Fruit fly (Drosophila melanogaster) whole organism, embryonic: ENCODE data around the gene piwi.

Source experiments
- Antp ChIP-seq: fragments of 200-800 bp; sonication (Bioruptor generic); optimal IDR thresholded peaks from 3 replicates; lab custom pipeline; 2016; ENCODE audit warnings: missing biosample characterization, missing genetic modification characterization
- Asciz ChIP-seq: fragments of 200-800 bp; sonication (Bioruptor generic); optimal IDR thresholded peaks from 2 replicates; lab custom pipeline; 2017; ENCODE audit warnings: missing biosample characterization, mild to moderate bottlenecking, missing genetic modification characterization, missing genetic modification reagents
- CG11085 ChIP-seq: fragments of 200-800 bp; sonication (Bioruptor generic); IDR thresholded peaks from 2 replicates; pipeline ENCODE4 v1.3.6; 2022; ENCODE audit warnings: missing biosample characterization, missing genetic modification characterization
- CG12155 ChIP-seq: fragments of 200-800 bp; sonication (Bioruptor generic); optimal IDR thresholded peaks from 3 replicates; lab custom pipeline; 2016; ENCODE audit warnings: missing biosample characterization, missing genetic modification characterization
- CG13424 ChIP-seq: fragments of 200-800 bp; sonication (Bioruptor generic); optimal IDR thresholded peaks from 2 replicates; lab custom pipeline; 2019; ENCODE audit warnings: missing biosample characterization, mild to moderate bottlenecking, missing genetic modification characterization, moderate library complexity
- CG13775 ChIP-seq: fragments of 200-800 bp; sonication (Bioruptor generic); optimal IDR thresholded peaks from 3 replicates; lab custom pipeline; 2017; ENCODE audit warnings: missing biosample characterization, mild to moderate bottlenecking, missing genetic modification characterization
- CG15696 ChIP-seq: fragments of 200-800 bp; sonication (Bioruptor generic); optimal IDR thresholded peaks from 2 replicates; lab custom pipeline; 2019; ENCODE audit warnings: missing biosample characterization, mild to moderate bottlenecking, missing genetic modification characterization, moderate library complexity
- CG2120 ChIP-seq: fragments of 200-800 bp; sonication (Bioruptor generic); optimal IDR thresholded peaks from 3 replicates; lab custom pipeline; 2016; ENCODE audit warnings: missing biosample characterization, missing genetic modification characterization
- CG30020 ChIP-seq: fragments of 200-800 bp; optimal IDR thresholded peaks from 2 replicates; lab custom pipeline; 2019; ENCODE audit warnings: missing biosample characterization, mild to moderate bottlenecking, missing genetic modification characterization, moderate library complexity
- CG32767 ChIP-seq: fragments of 200-800 bp; sonication (Bioruptor generic); IDR thresholded peaks from 2 replicates; pipeline ENCODE4 v1.3.6; 2022; ENCODE audit warnings: missing biosample characterization, missing genetic modification characterization
- CG33213 ChIP-seq: fragments of 200-800 bp; sonication (Bioruptor generic); optimal IDR thresholded peaks from 3 replicates; lab custom pipeline; 2016; ENCODE audit warnings: missing biosample characterization, missing genetic modification characterization
- CG3838 ChIP-seq: fragments of 200-800 bp; sonication (Bioruptor generic); optimal IDR thresholded peaks from 3 replicates; lab custom pipeline; 2016; ENCODE audit warnings: missing biosample characterization, missing genetic modification characterization
- CG4617 ChIP-seq: fragments of 200-800 bp; sonication (Bioruptor generic); optimal IDR thresholded peaks from 3 replicates; lab custom pipeline; 2016; ENCODE audit warnings: missing biosample characterization, missing genetic modification characterization, borderline replicate concordance
- CG4707 ChIP-seq: fragments of 200-800 bp; sonication (Bioruptor generic); optimal IDR thresholded peaks from 2 replicates; lab custom pipeline; 2018; ENCODE audit warnings: missing biosample characterization, mild to moderate bottlenecking, missing genetic modification characterization, moderate library complexity
- CG6689 ChIP-seq: fragments of 200-800 bp; sonication (Bioruptor generic); IDR thresholded peaks from 2 replicates; pipeline ENCODE4 v1.3.6; 2022; ENCODE audit warnings: missing biosample characterization, missing genetic modification characterization
- CG9817 ChIP-seq: fragments of 200-800 bp; sonication (Bioruptor generic); optimal IDR thresholded peaks from 2 replicates; lab custom pipeline; 2018; ENCODE audit warnings: missing biosample characterization, mild to moderate bottlenecking, missing genetic modification characterization, moderate library complexity
- CoRest ChIP-seq: fragments of 200-800 bp; sonication (Bioruptor generic); optimal IDR thresholded peaks from 3 replicates; lab custom pipeline; 2018; ENCODE audit warnings: missing biosample characterization, mild to moderate bottlenecking, missing genetic modification characterization, moderate library complexity
- Drgx ChIP-seq: fragments of 200-800 bp; sonication (Bioruptor generic); IDR thresholded peaks from 2 replicates; pipeline ENCODE4 v1.3.6; 2022; ENCODE audit warnings: missing biosample characterization, missing genetic modification characterization
- Elba2 ChIP-seq: fragments of 200-800 bp; sonication (Bioruptor generic); optimal IDR thresholded peaks from 3 replicates; lab custom pipeline; 2016; ENCODE audit warnings: missing biosample characterization, missing genetic modification characterization
- Fer1 ChIP-seq: fragments of 200-800 bp; sonication (Bioruptor generic); optimal IDR thresholded peaks from 2 replicates; lab custom pipeline; 2017; ENCODE audit warnings: missing biosample characterization, mild to moderate bottlenecking, missing genetic modification characterization
- Fer3 ChIP-seq: fragments of 200-800 bp; sonication (Bioruptor generic); optimal IDR thresholded peaks from 2 replicates; lab custom pipeline; 2018; ENCODE audit warnings: missing biosample characterization, mild to moderate bottlenecking, missing genetic modification characterization, moderate library complexity
- Hand ChIP-seq: fragments of 200-800 bp; sonication (Bioruptor generic); optimal IDR thresholded peaks from 2 replicates; lab custom pipeline; 2017; ENCODE audit warnings: mild to moderate bottlenecking, missing biosample characterization, missing genetic modification reagents, missing genetic modification characterization
- Kr ChIP-seq: fragments of 200-800 bp; sonication (Bioruptor generic); optimal IDR thresholded peaks from 2 replicates; lab custom pipeline; 2017; ENCODE audit warnings: missing biosample characterization, mild to moderate bottlenecking, missing genetic modification characterization
- MBD-R2 ChIP-seq: fragments of 200-800 bp; sonication (Bioruptor generic); IDR thresholded peaks from 2 replicates; pipeline ENCODE4 v1.3.6; 2022; ENCODE audit warnings: missing biosample characterization, missing genetic modification characterization
- MESR4 ChIP-seq: fragments of 200-800 bp; sonication (Bioruptor generic); optimal IDR thresholded peaks from 2 replicates; lab custom pipeline; 2018; ENCODE audit warnings: missing biosample characterization, mild to moderate bottlenecking, missing genetic modification characterization, moderate library complexity
- Neu2 ChIP-seq: fragments of 200-800 bp; sonication (Bioruptor generic); optimal IDR thresholded peaks from 3 replicates; lab custom pipeline; 2016; ENCODE audit warnings: missing biosample characterization, missing genetic modification characterization, borderline replicate concordance
- NfI ChIP-seq: fragments of 200-800 bp; sonication (Bioruptor generic); optimal IDR thresholded peaks from 3 replicates; lab custom pipeline; 2018; ENCODE audit warnings: missing biosample characterization, mild to moderate bottlenecking, missing genetic modification characterization, moderate library complexity
- Ptx1 ChIP-seq: fragments of 200-800 bp; sonication (Bioruptor generic); IDR thresholded peaks from 2 replicates; pipeline ENCODE4 v1.3.6; 2022; ENCODE audit warnings: missing biosample characterization, missing genetic modification characterization
- Xrp1 ChIP-seq: fragments of 200-800 bp; sonication (Bioruptor generic); IDR thresholded peaks from 2 replicates; pipeline ENCODE4 v1.3.6; 2022; ENCODE audit warnings: missing biosample characterization, missing genetic modification characterization
- corto ChIP-seq: fragments of 200-800 bp; sonication (Bioruptor generic); optimal IDR thresholded peaks from 2 replicates; lab custom pipeline; 2016; ENCODE audit warnings: missing biosample characterization, mild to moderate bottlenecking, missing genetic modification characterization, moderate library complexity
- cwo ChIP-seq: fragments of 200-800 bp; sonication (Bioruptor generic); optimal IDR thresholded peaks from 3 replicates; lab custom pipeline; 2017; ENCODE audit warnings: missing biosample characterization, missing genetic modification characterization, mild to moderate bottlenecking, moderate library complexity, missing genetic modification reagents
- dati ChIP-seq: fragments of 200-800 bp; sonication (Bioruptor generic); IDR thresholded peaks from 2 replicates; pipeline ENCODE4 v1.3.6; 2022; ENCODE audit warnings: missing biosample characterization, missing genetic modification characterization
- dm ChIP-seq: fragments of 200-800 bp; sonication (Bioruptor generic); optimal IDR thresholded peaks from 3 replicates; lab custom pipeline; 2016; ENCODE audit warnings: missing biosample characterization, missing genetic modification characterization
- esg ChIP-seq: fragments of 200-800 bp; sonication (Bioruptor generic); conservative IDR thresholded peaks from 2 replicates; pipeline ENCODE4 v1.3.6; 2022; ENCODE audit warnings: missing biosample characterization, missing genetic modification characterization
- eve ChIP-seq, 2 experiments: fragments of >200 bp; optimal IDR thresholded peaks; 2 replicates each; lab custom pipeline; 2017; ENCODE audit warnings: missing biosample characterization in 2 of 2, missing genetic modification characterization in 2 of 2
- fd3F ChIP-seq: fragments of 200-800 bp; sonication (Bioruptor generic); optimal IDR thresholded peaks from 2 replicates; lab custom pipeline; 2018; ENCODE audit warnings: missing biosample characterization, mild to moderate bottlenecking, missing genetic modification characterization, moderate library complexity
- gcm ChIP-seq: fragments of 200-800 bp; sonication (Bioruptor generic); optimal IDR thresholded peaks from 2 replicates; lab custom pipeline; 2019; ENCODE audit warnings: missing biosample characterization, mild to moderate bottlenecking, missing genetic modification characterization, moderate library complexity
- kah ChIP-seq: fragments of 200-800 bp; sonication (Bioruptor generic); optimal IDR thresholded peaks from 2 replicates; lab custom pipeline; 2018; ENCODE audit warnings: missing biosample characterization, mild to moderate bottlenecking, missing genetic modification characterization
- kay ChIP-seq: fragments of 200-800 bp; sonication (Bioruptor generic); optimal IDR thresholded peaks from 2 replicates; lab custom pipeline; 2016; ENCODE audit warnings: missing biosample characterization, missing genetic modification characterization
- lov ChIP-seq, 2 experiments: fragments of 200-800 bp in 1 of 2; fragments of >200 bp in 1 of 2; sonication (Bioruptor generic) in 1 of 2; IDR thresholded peaks in 1 of 2; optimal IDR thresholded peaks in 1 of 2; 2 replicates in 1 of 2; 3 replicates in 1 of 2; pipeline versions ENCODE4 v1.3.6 to Lab custom; 2017 to 2022; ENCODE audit warnings: missing biosample characterization in 1 of 2, missing genetic modification characterization in 1 of 2
- nau ChIP-seq: fragments of 200-800 bp; sonication (Bioruptor generic); optimal IDR thresholded peaks from 3 replicates; lab custom pipeline; 2017; ENCODE audit warnings: missing biosample characterization, mild to moderate bottlenecking, missing genetic modification characterization, missing genetic modification reagents
- nerfin-1 ChIP-seq: fragments of 200-800 bp; sonication (Bioruptor generic); optimal IDR thresholded peaks from 3 replicates; lab custom pipeline; 2019; ENCODE audit warnings: missing biosample characterization, mild to moderate bottlenecking, missing genetic modification characterization, moderate library complexity
- ro ChIP-seq: fragments of 200-800 bp; sonication (Bioruptor generic); IDR thresholded peaks from 2 replicates; pipeline ENCODE4 v1.3.6; 2022; ENCODE audit warnings: missing biosample characterization, missing genetic modification characterization
- sim ChIP-seq: fragments of 200-800 bp; sonication (Bioruptor generic); IDR thresholded peaks from 2 replicates; pipeline ENCODE4 v1.3.6; 2022; ENCODE audit warnings: missing biosample characterization, missing genetic modification characterization
- sna ChIP-seq: fragments of 200-800 bp; sonication (Bioruptor generic); IDR thresholded peaks from 2 replicates; pipeline ENCODE4 v1.3.6; 2022; ENCODE audit warnings: missing biosample characterization, missing genetic modification characterization; ENCODE audit not compliant: partially characterized antibody
- so ChIP-seq: fragments of 200-800 bp; sonication (Bioruptor generic); IDR thresholded peaks from 3 replicates; pipeline ENCODE4 v1.3.6; 2022; ENCODE audit warnings: missing biosample characterization, missing genetic modification characterization
- tgo ChIP-seq: fragments of 200-800 bp; sonication (Bioruptor generic); IDR thresholded peaks from 3 replicates; pipeline ENCODE4 v1.3.6; 2022; ENCODE audit warnings: missing biosample characterization, missing genetic modification characterization
- tx ChIP-seq: fragments of 200-800 bp; sonication (Bioruptor generic); optimal IDR thresholded peaks from 2 replicates; lab custom pipeline; 2016; ENCODE audit warnings: missing biosample characterization, missing genetic modification characterization
- unpg ChIP-seq: fragments of 200-800 bp; sonication (Bioruptor generic); optimal IDR thresholded peaks from 3 replicates; lab custom pipeline; 2018; ENCODE audit warnings: missing biosample characterization, mild to moderate bottlenecking, missing genetic modification characterization, moderate library complexity

piwi gene

DNA sequence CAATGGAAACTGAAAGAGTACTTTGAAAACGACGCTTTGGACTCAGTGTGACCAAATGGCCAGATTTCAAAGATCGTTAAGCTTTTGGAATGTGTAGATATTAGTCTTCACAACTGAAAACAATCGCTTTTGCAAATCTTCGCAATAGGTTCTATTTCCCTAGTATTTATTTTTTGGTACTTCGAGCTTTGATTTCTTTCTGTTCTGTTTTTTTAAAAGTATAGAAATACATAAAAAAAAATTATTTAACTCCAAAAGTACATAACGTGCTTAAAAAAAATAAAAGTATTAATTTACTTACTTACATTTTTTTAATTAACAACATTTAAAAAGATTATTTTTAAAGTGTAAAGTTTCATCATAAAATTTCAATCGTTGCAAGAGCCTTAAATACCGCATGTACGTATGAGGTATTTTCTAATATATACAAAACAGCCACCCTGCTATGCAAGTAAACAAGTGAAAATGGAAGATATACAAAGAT lies at the start of gene piwi, which contains the start of gene CG12253 (continued):
- TF ChIP-seq CG13424 (tag; lab: Kevin White, UChicago) = peak; percentile 90
- TF ChIP-seq lov (optimal IDR thresholded peaks at IDR 0.05; lab: Kevin White, UChicago) = no peak
- no peak for TF ChIP-seq lov (GFP tag; IDR thresholded peaks at IDR 0.05; lab: Robert Waterston, UW)
- peak; percentile 91 for TF ChIP-seq tgo (GFP tag; lab: Robert Waterston, UW)
- no peak for TF ChIP-seq Neu2
- TF ChIP-seq esg (GFP tag; lab: Robert Waterston, UW) = peak; percentile 75
- peak; percentile 81; the same call in 1 of the 2 replicates for TF ChIP-seq CG32767 (GFP tag; lab: Robert Waterston, UW)
- no peak for TF ChIP-seq MESR4 (GFP tag; lab: Kevin White, UChicago)
- TF ChIP-seq kay = peak; percentile 29
- no peak for TF ChIP-seq so
- TF ChIP-seq Ptx1 (GFP tag; lab: Robert Waterston, UW) = peak; percentile 92
- TF ChIP-seq CG4617 (GFP tag; lab: Kevin White, UChicago) = peak; percentile 27
- TF ChIP-seq CG2120 (GFP tag; lab: Kevin White, UChicago) = peak; percentile 76
- no peak for TF ChIP-seq Kr
- no peak for TF ChIP-seq nerfin-1 (tag; lab: Kevin White, UChicago)
- TF ChIP-seq kah (GFP tag; lab: Kevin White, UChicago) = no peak
- no peak for TF ChIP-seq nau (GFP tag; lab: Kevin White, UChicago)
- peak; percentile 27; the same call in 1 of the 2 replicates for TF ChIP-seq Xrp1 (GFP tag; lab: Robert Waterston, UW)
- peak; percentile 64; the same call in 1 of the 2 replicates for TF ChIP-seq sim
- peak; percentile 86 for TF ChIP-seq CG13775 (GFP tag; lab: Kevin White, UChicago)
- no peak for TF ChIP-seq CG33213
- TF ChIP-seq Fer3 = peak; percentile 47
- peak; percentile 89 for TF ChIP-seq unpg (GFP tag; lab: Kevin White, UChicago)
- TF ChIP-seq ro = peak; percentile 64; the same call in 1 of the 2 replicates
- TF ChIP-seq Antp (GFP tag; lab: Kevin White, UChicago) = peak; percentile 7
- TF ChIP-seq CG30020 = peak; percentile 80
- peak; percentile 33 for TF ChIP-seq dm (GFP tag; lab: Kevin White, UChicago)
- TF ChIP-seq eve (GFP tag; optimal IDR thresholded peaks at IDR 0.05; lab: Kevin White, UChicago) = no peak
- TF ChIP-seq Fer1 (GFP tag; lab: Kevin White, UChicago) = peak; percentile 20
- TF ChIP-seq Asciz (GFP tag; lab: Kevin White, UChicago) = peak; percentile 20
- 0 out of 2 replicates have a peak, but pooled peaks have one; percentile 11 for TF ChIP-seq Drgx
- TF ChIP-seq gcm = no peak
- peak; percentile 49 for TF ChIP-seq MBD-R2 (GFP tag; lab: Robert Waterston, UW)
- no peak for TF ChIP-seq cwo (GFP tag; lab: Kevin White, UChicago)
- no peak for TF ChIP-seq Elba2 (GFP tag; lab: Kevin White, UChicago)
- no peak for TF ChIP-seq dati (GFP tag; lab: Robert Waterston, UW)
- peak; percentile 35 for TF ChIP-seq CG3838 (GFP tag; lab: Kevin White, UChicago)
- TF ChIP-seq CG11085 (GFP tag; lab: Robert Waterston, UW) = no peak
- TF ChIP-seq CoRest (tag; lab: Kevin White, UChicago) = peak; percentile 95
- no peak for TF ChIP-seq tx (GFP tag; lab: Kevin White, UChicago)
- peak; percentile 71 for TF ChIP-seq NfI (GFP tag; lab: Kevin White, UChicago)
- TF ChIP-seq CG12155 (GFP tag; lab: Kevin White, UChicago) = peak; percentile 69
- peak; percentile 25 for TF ChIP-seq Hand (GFP tag; lab: Kevin White, UChicago)
- peak; percentile 37 for TF ChIP-seq CG15696 (tag; lab: Kevin White, UChicago)
- peak; percentile 43; the same call in 1 of the 2 replicates for TF ChIP-seq CG6689 (GFP tag; lab: Robert Waterston, UW)
- TF ChIP-seq corto = no peak
- TF ChIP-seq fd3F = peak; percentile 85
- TF ChIP-seq CG4707 = peak; percentile 7
- TF ChIP-seq sna = 0 out of 2 replicates have a peak, but pooled peaks have one; percentile 16
- TF ChIP-seq CG9817 = peak; percentile 78
